Worm (Caenorhabditis elegans): ENCODE results near the gene npr-16.

npr-16 gene

DNA sequence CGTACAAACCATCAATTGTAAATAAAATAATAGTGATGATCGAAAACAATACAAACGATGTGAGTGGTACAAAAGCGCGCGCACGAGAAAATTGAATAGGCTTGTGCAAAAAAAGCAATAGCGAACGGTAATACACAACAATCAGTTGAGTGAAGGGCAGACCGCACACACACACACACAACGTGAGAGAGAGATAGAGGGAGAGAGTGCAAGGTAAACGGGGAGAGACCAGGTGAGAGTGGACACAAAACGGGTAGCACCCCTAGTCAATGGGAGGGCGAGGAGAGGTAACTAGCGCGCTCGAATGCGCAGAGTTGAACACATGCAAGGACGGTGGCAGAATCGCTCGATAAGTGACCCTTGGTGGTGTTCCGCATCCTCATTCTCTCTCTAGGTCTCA, 46.4 kb upstream of the npr-16 start (continued):
- TF ChIP-seq lir-3 (tag; optimal IDR thresholded peaks at IDR 0.05; ENCODE audit: poor library complexity) (no peak), fkh-4 (tag; optimal IDR thresholded peaks at IDR 0.05; ENCODE audit: borderline replicate concordance) (no peak), sup-37 (GFP tag; optimal IDR thresholded peaks at IDR 0.05) (no peak), pqm-1 (tag; optimal IDR thresholded peaks at IDR 0.05) (no peak), nhr-237 (tag; optimal IDR thresholded peaks at IDR 0.05) (no peak), nhr-47 (tag; optimal IDR thresholded peaks at IDR 0.05) (no peak), nhr-12 (tag; optimal IDR thresholded peaks at IDR 0.05) (no peak), lsy-2 (tag; optimal IDR thresholded peaks at IDR 0.05) (no peak), elt-2 (tag; optimal IDR thresholded peaks at IDR 0.05) (no peak), C34B4.2 (tag; optimal IDR thresholded peaks at IDR 0.05) (no peak), ceh-63 (GFP tag; optimal IDR thresholded peaks at IDR 0.05) (no peak), alr-1 (tag; optimal IDR thresholded peaks at IDR 0.05; ENCODE audit: borderline replicate concordance) (no peak), xbp-1 (tag; optimal IDR thresholded peaks at IDR 0.05) (no peak), grh-1 (GFP tag; IDR thresholded peaks at IDR 0.05) (no peak), F16B12.6 (tag; optimal IDR thresholded peaks at IDR 0.05) (no peak), snu-23 (GFP tag; optimal IDR thresholded peaks at IDR 0.05) (peak; percentile 24), irx-1 (tag; optimal IDR thresholded peaks at IDR 0.05) (no peak), dpl-1 (GFP tag; optimal IDR thresholded peaks at IDR 0.05) (no peak), unc-130 (tag; optimal IDR thresholded peaks at IDR 0.05) (no peak), ceh-90 (tag; optimal IDR thresholded peaks at IDR 0.05) (no peak), jun-1 (tag; optimal IDR thresholded peaks at IDR 0.05) (no peak), sptf-1 (tag; optimal IDR thresholded peaks at IDR 0.05) (no peak), fkh-10 (GFP tag; optimal IDR thresholded peaks at IDR 0.05) (no peak), nhr-28 (tag; optimal IDR thresholded peaks at IDR 0.05) (no peak), rnt-1 (tag; optimal IDR thresholded peaks at IDR 0.05) (no peak), nhr-11 (tag; optimal IDR thresholded peaks at IDR 0.05) (no peak)

DNA sequence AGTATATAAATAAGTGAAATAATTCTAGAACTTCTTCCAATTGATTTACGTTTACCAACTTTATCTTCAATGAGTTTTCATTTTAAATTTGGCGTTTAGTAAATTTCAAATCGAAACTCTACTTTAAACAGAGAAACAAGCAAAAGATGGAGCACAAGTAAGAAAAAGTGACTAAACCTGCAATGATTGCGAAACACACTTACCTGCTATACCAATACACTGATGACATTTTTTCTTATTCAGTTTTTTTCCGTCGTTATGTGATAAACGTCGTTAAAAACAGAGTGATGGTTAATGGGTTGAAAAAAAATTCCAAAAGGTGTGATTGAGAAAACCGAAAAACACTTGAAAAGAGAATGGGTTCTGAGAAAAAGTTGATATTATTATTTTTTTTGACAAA, 44.8 kb upstream of the npr-16 start:
- TF ChIP-seq mef-2 (tag; optimal IDR thresholded peaks at IDR 0.05) (no peak), ztf-4 (tag; optimal IDR thresholded peaks at IDR 0.05) (no peak), fkh-8 (tag; optimal IDR thresholded peaks at IDR 0.05) (no peak), hpl-2 (GFP tag; optimal IDR thresholded peaks at IDR 0.05) (no peak), mep-1 (tag; optimal IDR thresholded peaks at IDR 0.05) (no peak), mab-9 (GFP tag; IDR thresholded peaks at IDR 0.05) (no peak), nhr-11 (tag; optimal IDR thresholded peaks at IDR 0.05) (no peak), nhr-76 (tag; optimal IDR thresholded peaks at IDR 0.05) (no peak), nhr-12 (tag; optimal IDR thresholded peaks at IDR 0.05) (no peak), elt-2 (tag; optimal IDR thresholded peaks at IDR 0.05) (no peak), lin-14 (GFP tag; optimal IDR thresholded peaks at IDR 0.05) (no peak), unc-30 (tag; optimal IDR thresholded peaks at IDR 0.05) (no peak)

DNA sequence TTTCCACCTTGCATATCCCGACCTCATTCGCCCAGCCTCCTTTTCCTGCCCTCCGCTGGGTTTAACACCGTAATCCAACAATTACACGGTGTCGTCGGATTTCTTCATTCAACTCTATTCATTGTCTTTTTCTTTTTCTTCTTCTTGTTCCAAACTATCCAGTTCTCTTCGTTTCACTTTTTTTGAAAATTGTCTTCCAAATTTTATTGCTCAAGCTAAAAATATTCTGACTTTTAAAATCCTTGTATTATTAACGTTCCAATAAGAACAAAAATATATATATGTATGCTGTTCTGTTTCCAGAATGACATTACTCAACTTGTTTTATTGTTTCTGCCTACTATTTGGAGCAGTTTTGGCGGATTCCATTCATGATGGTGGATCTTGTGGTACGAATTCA, 38.6 kb upstream of the npr-16 start, which contains the start of gene wrt-6:
Gene wrt-6, plus strand, starts transcription at position 301 of the 400 bp plus-strand sequence.
- TF ChIP-seq mab-9 (GFP tag; IDR thresholded peaks at IDR 0.05): no peak
- no peak for TF ChIP-seq snu-23 (GFP tag; optimal IDR thresholded peaks at IDR 0.05)
- no peak for TF ChIP-seq hlh-4 (tag; optimal IDR thresholded peaks at IDR 0.05)
- no peak for TF ChIP-seq pag-3 (tag; optimal IDR thresholded peaks at IDR 0.05; ENCODE audit: borderline replicate concordance, insufficient read depth)
- TF ChIP-seq unc-86 (tag; optimal IDR thresholded peaks at IDR 0.05): no peak
- TF ChIP-seq tlp-1 (tag; optimal IDR thresholded peaks at IDR 0.05): no peak
- TF ChIP-seq mef-2 (tag; optimal IDR thresholded peaks at IDR 0.05): no peak
- no peak for TF ChIP-seq C04F5.9 (tag; optimal IDR thresholded peaks at IDR 0.05)
- TF ChIP-seq lin-39 (tag; optimal IDR thresholded peaks at IDR 0.05): no peak
- TF ChIP-seq pqm-1 (tag; optimal IDR thresholded peaks at IDR 0.05): no peak

Data from whole organism, L1 larva.